Fruit fly (Drosophila melanogaster) whole organism, embryonic: ENCODE results near the gene H2.0.

Experiments
- BtbVII ChIP-seq: fragments of 200-800 bp; sonication (Bioruptor generic); optimal IDR thresholded peaks from 3 replicates; lab custom pipeline; 2017; ENCODE audit warnings: missing biosample characterization, mild to moderate bottlenecking, missing genetic modification characterization
- C15 ChIP-seq: fragments of 200-800 bp; sonication (Bioruptor generic); IDR thresholded peaks from 3 replicates; pipeline ENCODE4 v1.3.6; 2022; ENCODE audit warnings: missing biosample characterization, missing genetic modification characterization
- CG1024 ChIP-seq: fragments of 200-800 bp; sonication (Bioruptor generic); IDR thresholded peaks from 2 replicates; pipeline ENCODE4 v1.3.6; 2022; ENCODE audit warnings: missing biosample characterization, missing genetic modification characterization
- CG12219 ChIP-seq: fragments of 200-800 bp; sonication (Bioruptor generic); optimal IDR thresholded peaks from 3 replicates; lab custom pipeline; 2018; ENCODE audit warnings: missing biosample characterization, mild to moderate bottlenecking, missing genetic modification characterization
- CG12769 ChIP-seq: fragments of 200-800 bp; sonication (Bioruptor generic); optimal IDR thresholded peaks from 2 replicates; lab custom pipeline; 2019; ENCODE audit warnings: missing biosample characterization, mild to moderate bottlenecking, missing genetic modification characterization, moderate library complexity
- CG13775 ChIP-seq: fragments of 200-800 bp; sonication (Bioruptor generic); optimal IDR thresholded peaks from 3 replicates; lab custom pipeline; 2017; ENCODE audit warnings: missing biosample characterization, mild to moderate bottlenecking, missing genetic modification characterization
- CG14710 ChIP-seq: fragments of 200-800 bp; sonication (Bioruptor generic); optimal IDR thresholded peaks from 3 replicates; lab custom pipeline; 2019; ENCODE audit warnings: missing biosample characterization, mild to moderate bottlenecking, missing genetic modification characterization, moderate library complexity
- CG2129 ChIP-seq: fragments of 200-800 bp; sonication (Bioruptor generic); IDR thresholded peaks from 2 replicates; pipeline ENCODE4 v1.3.6; 2022; ENCODE audit warnings: missing biosample characterization, missing genetic modification characterization; ENCODE audit not compliant: partially characterized antibody
- CG2889 ChIP-seq: fragments of 200-800 bp; sonication (Bioruptor generic); IDR thresholded peaks from 3 replicates; pipeline ENCODE4 v1.3.6; 2022; ENCODE audit warnings: missing biosample characterization, missing genetic modification characterization
- CG31365 ChIP-seq: fragments of 200-800 bp; sonication (Bioruptor generic); optimal IDR thresholded peaks from 2 replicates; lab custom pipeline; 2018; ENCODE audit warnings: missing biosample characterization, mild to moderate bottlenecking, missing genetic modification characterization
- CG3995 ChIP-seq: fragments of 200-800 bp; sonication (Bioruptor generic); optimal IDR thresholded peaks from 3 replicates; lab custom pipeline; 2016; ENCODE audit warnings: missing biosample characterization, missing genetic modification characterization
- CG4730 ChIP-seq: fragments of 200-800 bp; sonication (Bioruptor generic); IDR thresholded peaks from 2 replicates; pipeline ENCODE4 v1.3.6; 2022; ENCODE audit warnings: missing biosample characterization, missing genetic modification characterization
- CG6175 ChIP-seq: fragments of 200-800 bp; sonication (Bioruptor generic); IDR thresholded peaks from 3 replicates; pipeline ENCODE4 v1.3.6; 2022; ENCODE audit warnings: missing biosample characterization, missing genetic modification characterization
- CG6654 ChIP-seq: fragments of 200-800 bp; sonication (Bioruptor generic); optimal IDR thresholded peaks from 2 replicates; lab custom pipeline; 2017; ENCODE audit warnings: missing biosample characterization, mild to moderate bottlenecking, missing genetic modification characterization
- CG8765 ChIP-seq: fragments of 200-800 bp; sonication (Bioruptor generic); IDR thresholded peaks from 2 replicates; pipeline ENCODE4 v1.3.6; 2022; ENCODE audit warnings: missing biosample characterization, missing genetic modification characterization
- Drgx ChIP-seq: fragments of 200-800 bp; sonication (Bioruptor generic); IDR thresholded peaks from 2 replicates; pipeline ENCODE4 v1.3.6; 2022; ENCODE audit warnings: missing biosample characterization, missing genetic modification characterization
- Fer1 ChIP-seq: fragments of 200-800 bp; sonication (Bioruptor generic); optimal IDR thresholded peaks from 2 replicates; lab custom pipeline; 2017; ENCODE audit warnings: missing biosample characterization, mild to moderate bottlenecking, missing genetic modification characterization
- GATAe ChIP-seq: fragments of 200-800 bp; sonication (Bioruptor generic); conservative IDR thresholded peaks from 2 replicates; pipeline ENCODE4 v1.3.6; 2022; ENCODE audit warnings: missing biosample characterization, missing genetic modification characterization
- HLH54F ChIP-seq: fragments of 200-800 bp; sonication (Bioruptor generic); optimal IDR thresholded peaks from 3 replicates; lab custom pipeline; 2016; ENCODE audit warnings: missing biosample characterization, missing genetic modification characterization
- Kr ChIP-seq: fragments of 200-800 bp; sonication (Bioruptor generic); optimal IDR thresholded peaks from 2 replicates; lab custom pipeline; 2017; ENCODE audit warnings: missing biosample characterization, mild to moderate bottlenecking, missing genetic modification characterization
- MTF-1 ChIP-seq: fragments of 200-800 bp; sonication (Bioruptor generic); optimal IDR thresholded peaks from 2 replicates; lab custom pipeline; 2018; ENCODE audit warnings: missing biosample characterization, mild to moderate bottlenecking, missing genetic modification characterization, borderline replicate concordance
- Oaz ChIP-seq: fragments of 200-800 bp; sonication (Bioruptor generic); IDR thresholded peaks from 2 replicates; pipeline ENCODE4 v1.3.6; 2022; ENCODE audit warnings: missing biosample characterization, missing genetic modification characterization
- PHDP ChIP-seq: fragments of 200-800 bp; sonication (Bioruptor generic); optimal IDR thresholded peaks from 3 replicates; lab custom pipeline; 2018; ENCODE audit warnings: missing biosample characterization, mild to moderate bottlenecking, missing genetic modification characterization, moderate library complexity
- Rfx ChIP-seq: fragments of 200-800 bp; sonication (Bioruptor generic); IDR thresholded peaks from 2 replicates; pipeline ENCODE4 v1.3.6; 2022; ENCODE audit warnings: missing biosample characterization, missing genetic modification characterization
- Sox100B ChIP-seq: fragments of 200-800 bp; sonication (Bioruptor generic); optimal IDR thresholded peaks from 3 replicates; lab custom pipeline; 2018; ENCODE audit warnings: missing biosample characterization, mild to moderate bottlenecking, missing genetic modification characterization
- TFAM ChIP-seq: fragments of 200-800 bp; sonication (Bioruptor generic); optimal IDR thresholded peaks from 2 replicates; lab custom pipeline; 2017; ENCODE audit warnings: missing biosample characterization, missing genetic modification characterization, inconsistent platforms
- Usf ChIP-seq: fragments of 200-800 bp; sonication (Bioruptor generic); optimal IDR thresholded peaks from 2 replicates; lab custom pipeline; 2017; ENCODE audit warnings: missing genotype, missing biosample characterization, missing genetic modification characterization
- bcd ChIP-seq: fragments of 200-800 bp; sonication (Bioruptor generic); optimal IDR thresholded peaks from 2 replicates; lab custom pipeline; 2017; ENCODE audit warnings: missing biosample characterization, mild to moderate bottlenecking, missing genetic modification characterization
- cato ChIP-seq: fragments of 200-800 bp; sonication (Bioruptor generic); optimal IDR thresholded peaks from 2 replicates; lab custom pipeline; 2016; ENCODE audit warnings: missing biosample characterization, missing genetic modification characterization, borderline replicate concordance
- crc ChIP-seq: fragments of 200-800 bp; sonication (Bioruptor generic); optimal IDR thresholded peaks from 2 replicates; lab custom pipeline; 2016; ENCODE audit warnings: missing biosample characterization, missing genetic modification characterization
- dan ChIP-seq: fragments of 200-800 bp; sonication (Bioruptor generic); IDR thresholded peaks from 2 replicates; pipeline ENCODE4 v1.3.6; 2022; ENCODE audit warnings: missing biosample characterization, missing genetic modification characterization
- disco-r ChIP-seq: fragments of 200-800 bp; sonication (Bioruptor generic); optimal IDR thresholded peaks from 2 replicates; lab custom pipeline; 2016; ENCODE audit warnings: missing biosample characterization, missing genetic modification characterization
- ems ChIP-seq: fragments of 200-800 bp; sonication (Bioruptor generic); optimal IDR thresholded peaks from 3 replicates; lab custom pipeline; 2016; ENCODE audit warnings: missing biosample characterization, missing genetic modification characterization
- esg ChIP-seq: fragments of 200-800 bp; sonication (Bioruptor generic); conservative IDR thresholded peaks from 2 replicates; pipeline ENCODE4 v1.3.6; 2022; ENCODE audit warnings: missing biosample characterization, missing genetic modification characterization
- fd96Cb ChIP-seq: fragments of 200-800 bp; sonication (Bioruptor generic); optimal IDR thresholded peaks from 2 replicates; lab custom pipeline; 2018; ENCODE audit warnings: missing biosample characterization, mild to moderate bottlenecking, missing genetic modification characterization, moderate library complexity
- her ChIP-seq: fragments of 200-800 bp; sonication (Bioruptor generic); optimal IDR thresholded peaks from 2 replicates; lab custom pipeline; 2016; ENCODE audit warnings: missing biosample characterization, missing genetic modification characterization
- kah ChIP-seq: fragments of 200-800 bp; sonication (Bioruptor generic); optimal IDR thresholded peaks from 2 replicates; lab custom pipeline; 2018; ENCODE audit warnings: missing biosample characterization, mild to moderate bottlenecking, missing genetic modification characterization
- kay ChIP-seq: fragments of 200-800 bp; sonication (Bioruptor generic); optimal IDR thresholded peaks from 2 replicates; lab custom pipeline; 2016; ENCODE audit warnings: missing biosample characterization, missing genetic modification characterization
- klu ChIP-seq: fragments of 200-800 bp; sonication (Bioruptor generic); IDR thresholded peaks from 2 replicates; pipeline ENCODE4 v1.3.6; 2022; ENCODE audit warnings: missing biosample characterization, missing genetic modification characterization
- lilli ChIP-seq: fragments of 200-800 bp; sonication (Bioruptor generic); optimal IDR thresholded peaks from 3 replicates; lab custom pipeline; 2016; ENCODE audit warnings: missing biosample characterization, missing genetic modification characterization
- maf-S ChIP-seq: fragments of 200-800 bp; sonication (Bioruptor generic); optimal IDR thresholded peaks from 2 replicates; lab custom pipeline; 2016; ENCODE audit warnings: missing biosample characterization, missing genetic modification characterization
- prd ChIP-seq, 3 experiments: fragments of >200 bp in 2 of 3; fragments of 200-800 bp in 1 of 3; sonication (Bioruptor generic) in 1 of 3; optimal IDR thresholded peaks in 2 of 3; IDR thresholded peaks in 1 of 3; 2 replicates in 2 of 3; 3 replicates in 1 of 3; pipeline versions ENCODE4 v1.3.6 to Lab custom; 2017 to 2022; ENCODE audit warnings: missing biosample characterization in 1 of 3, missing genetic modification characterization in 1 of 3
- psq ChIP-seq: fragments of 200-800 bp; sonication (Bioruptor generic); optimal IDR thresholded peaks from 2 replicates; lab custom pipeline; 2017; ENCODE audit warnings: missing biosample characterization, missing genetic modification characterization
- pum ChIP-seq: fragments of 200-800 bp; sonication (Bioruptor generic); optimal IDR thresholded peaks from 2 replicates; lab custom pipeline; 2016; ENCODE audit warnings: missing biosample characterization, missing genetic modification characterization
- pzg ChIP-seq: fragments of 200-800 bp; sonication (Bioruptor generic); optimal IDR thresholded peaks from 3 replicates; lab custom pipeline; 2018; ENCODE audit warnings: missing biosample characterization, mild to moderate bottlenecking, missing genetic modification characterization, moderate library complexity
- stwl ChIP-seq: fragments of 200-800 bp; sonication (Bioruptor generic); optimal IDR thresholded peaks from 3 replicates; lab custom pipeline; 2018; ENCODE audit warnings: missing biosample characterization, mild to moderate bottlenecking, missing genetic modification characterization, moderate library complexity
- tgo ChIP-seq: fragments of 200-800 bp; sonication (Bioruptor generic); IDR thresholded peaks from 3 replicates; pipeline ENCODE4 v1.3.6; 2022; ENCODE audit warnings: missing biosample characterization, missing genetic modification characterization
- trem ChIP-seq: fragments of 200-800 bp; optimal IDR thresholded peaks from 3 replicates; lab custom pipeline; 2019; ENCODE audit warnings: missing biosample characterization, mild to moderate bottlenecking, missing genetic modification characterization, moderate library complexity
- twi ChIP-seq: fragments of 200-800 bp; optimal IDR thresholded peaks from 2 replicates; lab custom pipeline; 2019; ENCODE audit warnings: missing biosample characterization, mild to moderate bottlenecking, missing genetic modification characterization, moderate library complexity
- wdn ChIP-seq: fragments of 200-800 bp; sonication (Bioruptor generic); IDR thresholded peaks from 2 replicates; pipeline ENCODE4 v1.3.6; 2022; ENCODE audit warnings: missing biosample characterization, missing genetic modification characterization
- wor ChIP-seq: fragments of 200-800 bp; sonication (Bioruptor generic); IDR thresholded peaks from 2 replicates; pipeline ENCODE4 v1.3.6; 2022; ENCODE audit warnings: missing biosample characterization, missing genetic modification characterization
- zen ChIP-seq: fragments of 200-800 bp; sonication (Bioruptor generic); optimal IDR thresholded peaks from 3 replicates; lab custom pipeline; 2018; ENCODE audit warnings: missing biosample characterization, mild to moderate bottlenecking, missing genetic modification characterization, moderate library complexity

H2.0 gene

dm6 chr2L:5999247-5999646 lies 20.0 kb downstream of the H2.0 start, which contains the start of gene Kdm5 (continued):
- TF ChIP-seq stwl (tag; lab: Kevin White, UChicago) (peak; percentile 71), zen (tag; lab: Kevin White, UChicago) (peak; percentile 16), kay (GFP tag; lab: Kevin White, UChicago) (no peak), Rfx (GFP tag; lab: Robert Waterston, UW) (peak; percentile 79), lilli (GFP tag; lab: Kevin White, UChicago) (peak; percentile 13), BtbVII (GFP tag; lab: Kevin White, UChicago) (no peak), GATAe (GFP tag; lab: Robert Waterston, UW) (peak; percentile 92), wor (GFP tag; lab: Robert Waterston, UW) (no peak), cato (GFP tag; lab: Kevin White, UChicago) (no peak), PHDP (tag; lab: Kevin White, UChicago) (peak; percentile 8), disco-r (GFP tag; lab: Kevin White, UChicago) (no peak), CG13775 (GFP tag; lab: Kevin White, UChicago) (no peak), Drgx (GFP tag; lab: Robert Waterston, UW) (peak; percentile 45; the same call in 1 of the 2 replicates), CG12219 (GFP tag; lab: Kevin White, UChicago) (no peak), CG4730 (GFP tag; lab: Robert Waterston, UW) (no peak), CG6654 (GFP tag; lab: Kevin White, UChicago) (no peak), ems (no peak), Sox100B (GFP tag; lab: Kevin White, UChicago) (no peak), pzg (GFP tag; lab: Kevin White, UChicago) (peak; percentile 92), C15 (no peak), CG12769 (tag; lab: Kevin White, UChicago) (no peak), Oaz (GFP tag; lab: Robert Waterston, UW) (no peak), esg (no peak), CG8765 (GFP tag; lab: Robert Waterston, UW) (0 out of 2 replicates have a peak, but pooled peaks have one; percentile 15), twi (peak; percentile 15), crc (GFP tag; lab: Kevin White, UChicago) (no peak), HLH54F (GFP tag; lab: Kevin White, UChicago) (peak; percentile 17), Kr (no peak), her (no peak), dan (GFP tag; lab: Robert Waterston, UW) (no peak), kah (GFP tag; lab: Kevin White, UChicago) (no peak), CG31365 (no peak), trem (tag; lab: Kevin White, UChicago) (peak; percentile 35), tgo (GFP tag; lab: Robert Waterston, UW) (no peak), MTF-1 (GFP tag; lab: Kevin White, UChicago) (peak; percentile 30), wdn (GFP tag; lab: Robert Waterston, UW) (no peak), CG1024 (GFP tag; lab: Robert Waterston, UW) (no peak), CG3995 (GFP tag; lab: Kevin White, UChicago) (no peak), maf-S (no peak), pum (GFP tag; lab: Kevin White, UChicago) (no peak), fd96Cb (tag; lab: Kevin White, UChicago) (no peak), Fer1 (peak; percentile 48), Usf (GFP tag; lab: Kevin White, UChicago) (no peak), CG2889 (no peak), CG6175 (GFP tag; lab: Robert Waterston, UW) (no peak), CG2129 (GFP tag; lab: Robert Waterston, UW) (no peak), TFAM (GFP tag; lab: Kevin White, UChicago) (no peak), psq (GFP tag; lab: Kevin White, UChicago) (no peak), klu (GFP tag; lab: Robert Waterston, UW) (peak; percentile 47; the same call in 1 of the 2 replicates), bcd (GFP tag; lab: Kevin White, UChicago) (peak; percentile 52), CG14710 (peak; percentile 46), prd (optimal IDR thresholded peaks at IDR 0.05; lab: Kevin White, UChicago) (no peak), prd (GFP tag; IDR thresholded peaks at IDR 0.05; lab: Robert Waterston, UW) (peak; percentile 45; the same call in 1 of the 3 replicates)
